Worm (Caenorhabditis elegans) whole organism, L2 larva: ENCODE results near the gene C27D6.3.

Experiments used
- ceh-16 ChIP-seq: fragments of 150-350 bp; optimal IDR thresholded peaks from 2 replicates; lab custom pipeline; 2014; ENCODE audit warnings: missing biosample characterization, missing genetic modification characterization
- ceh-82 ChIP-seq: fragments of 150-350 bp; optimal IDR thresholded peaks from 2 replicates; lab custom pipeline; 2014; ENCODE audit warnings: missing biosample characterization, missing genetic modification characterization
- egl-27 ChIP-seq: sonication (generic microtip); optimal IDR thresholded peaks from 3 replicates; lab custom pipeline; 2017; ENCODE audit warnings: missing biosample characterization, missing genetic modification reagents, missing genetic modification characterization
- fos-1 ChIP-seq: fragments of 150-350 bp; optimal IDR thresholded peaks from 2 replicates; lab custom pipeline; 2014; ENCODE audit warnings: missing biosample characterization, missing genetic modification characterization
- lin-13 ChIP-seq: fragments of 150-350 bp; optimal IDR thresholded peaks from 2 replicates; lab custom pipeline; 2014; ENCODE audit warnings: missing biosample characterization, missing genetic modification reagents, missing genetic modification characterization
- lsy-2 ChIP-seq, 2 experiments: fragments of 150-350 bp in 1 of 2; sonication (generic microtip) in 1 of 2; optimal IDR thresholded peaks; 2 replicates each; lab custom pipeline; 2014 to 2017; ENCODE audit warnings: missing biosample characterization in 2 of 2, missing genetic modification characterization in 2 of 2
- mbf-1 ChIP-seq: sonication (generic microtip); optimal IDR thresholded peaks from 2 replicates; lab custom pipeline; 2017; ENCODE audit warnings: missing biosample characterization, missing genetic modification characterization
- nhr-12 ChIP-seq: fragments of 150-350 bp; optimal IDR thresholded peaks from 2 replicates; lab custom pipeline; 2014; ENCODE audit warnings: missing biosample characterization, missing genetic modification characterization
- nhr-25 ChIP-seq: fragments of 150-350 bp; sonication (generic microtip); optimal IDR thresholded peaks from 3 replicates; lab custom pipeline; 2014; ENCODE audit warnings: missing biosample characterization, missing genetic modification characterization
- skn-1 ChIP-seq: sonication (generic microtip); optimal IDR thresholded peaks from 2 replicates; lab custom pipeline; 2017; ENCODE audit warnings: missing biosample characterization, missing genetic modification characterization
- snpc-4 ChIP-seq: fragments of 150-350 bp; optimal IDR thresholded peaks from 2 replicates; lab custom pipeline; 2014; ENCODE audit warnings: missing biosample characterization, missing genetic modification characterization
- unc-62 ChIP-seq: fragments of 150-350 bp; optimal IDR thresholded peaks from 2 replicates; lab custom pipeline; 2014; ENCODE audit warnings: missing biosample characterization, missing genetic modification reagents, missing genetic modification characterization

- TF ChIP-seq ceh-82 (tag; lab: Kevin White, UChicago), result no peak
- no peak for TF ChIP-seq nhr-25 (tag; lab: Kevin White, UChicago)
- TF ChIP-seq nhr-12 (tag; lab: Kevin White, UChicago), result no peak
- no peak for TF ChIP-seq fos-1 (tag; lab: Kevin White, UChicago)
- no peak for TF ChIP-seq lsy-2 (tag; optimal IDR thresholded peaks at IDR 0.05; lab: Kevin White, UChicago)
- TF ChIP-seq lin-13 (GFP tag; lab: Kevin White, UChicago), result no peak
- no peak for TF ChIP-seq snpc-4 (tag; lab: Kevin White, UChicago)
- TF ChIP-seq ceh-16 (tag; lab: Kevin White, UChicago), result no peak
- TF ChIP-seq mbf-1, result no peak
- no peak for TF ChIP-seq unc-62 (GFP tag; lab: Kevin White, UChicago)
- no peak for TF ChIP-seq skn-1
- TF ChIP-seq egl-27, result no peak
Observed at ce11 chrII:5195504-5195903, 21.2 kb upstream of the C27D6.3 start, which contains the start of gene C34F11.5.
